Worm (Caenorhabditis elegans): ENCODE measurements around the gene kle-2.

Gene kle-2

DNA sequence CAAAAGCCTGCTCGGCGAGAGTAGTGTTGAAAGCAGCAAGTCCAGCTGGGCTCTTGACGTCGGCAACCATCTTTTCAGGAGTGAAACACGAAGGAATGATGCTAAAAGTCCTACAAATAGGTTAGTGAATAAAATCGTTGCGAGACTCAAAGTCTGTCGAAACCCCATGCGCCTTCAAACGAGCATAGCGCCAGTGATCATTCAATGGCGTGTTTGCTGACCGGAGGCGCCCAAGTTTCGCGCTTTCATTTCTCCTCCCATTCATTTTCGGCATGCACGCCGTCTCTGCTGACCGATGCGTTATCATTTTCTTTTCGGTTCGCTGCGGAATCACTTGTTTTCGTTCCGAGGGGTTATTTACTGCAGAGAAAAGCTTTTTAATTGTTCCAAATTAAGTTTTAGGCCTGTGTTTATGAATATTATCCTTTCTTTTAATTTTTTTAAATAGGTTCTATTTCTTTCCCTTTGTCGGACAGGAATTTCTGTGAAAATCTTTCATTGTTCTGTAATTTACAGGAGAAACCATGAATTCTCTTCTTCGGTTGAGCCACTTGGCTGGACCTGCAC is 31.8 kb downstream of the kle-2 start, which contains the start of the genes eef-1B.1 and aco-2 (continued):
- no peak for TF ChIP-seq ztf-22 (GFP tag; optimal IDR thresholded peaks at IDR 0.05)
- TF ChIP-seq sdz-38 (tag; optimal IDR thresholded peaks at IDR 0.05), result no peak
- no peak for TF ChIP-seq C17E4.6 (GFP tag; IDR thresholded peaks at IDR 0.05)
- peak; percentile 88 for TF ChIP-seq mcd-1 (GFP tag; IDR thresholded peaks at IDR 0.05)
- peak; percentile 92 for TF ChIP-seq madf-3 (GFP tag; IDR thresholded peaks at IDR 0.05)
- peak; percentile 98 for TF ChIP-seq ztf-18 (tag; optimal IDR thresholded peaks at IDR 0.05)
- TF ChIP-seq mel-28 (tag; optimal IDR thresholded peaks at IDR 0.05; ENCODE audit: borderline replicate concordance), result no peak
- peak; percentile 53; the same call in 1 of the 2 replicates for TF ChIP-seq cebp-1 (GFP tag; IDR thresholded peaks at IDR 0.05)
- peak; percentile 87 for TF ChIP-seq cebp-1 (tag; optimal IDR thresholded peaks at IDR 0.05)
- peak; percentile 3 for TF ChIP-seq athp-1 (tag; optimal IDR thresholded peaks at IDR 0.05)
- no peak for TF ChIP-seq snpc-4 (GFP tag; optimal IDR thresholded peaks at IDR 0.05)
- peak; percentile 2 to 63 (median 54) for TF ChIP-seq snpc-4 (tag; optimal IDR thresholded peaks at IDR 0.05)
- no peak for TF ChIP-seq cebp-2 (GFP tag; IDR thresholded peaks at IDR 0.05)
- TF ChIP-seq atf-7 (tag; optimal IDR thresholded peaks at IDR 0.05), result peak; percentile 36
- TF ChIP-seq sea-2 (GFP tag; IDR thresholded peaks at IDR 0.05), result no peak
- TF ChIP-seq him-1 (tag; optimal IDR thresholded peaks at IDR 0.05), result no peak
- peak; percentile 33 for TF ChIP-seq unc-130 (GFP tag; optimal IDR thresholded peaks at IDR 0.05)
- no peak for TF ChIP-seq F39B2.1 (GFP tag; IDR thresholded peaks at IDR 0.05)
- no peak for TF ChIP-seq zim-3 (tag; optimal IDR thresholded peaks at IDR 0.05)
- peak; percentile 64; the same call in 1 of the 2 replicates for TF ChIP-seq C06A6.2 (GFP tag; conservative IDR thresholded peaks at IDR 0.05)
- peak; percentile 72 for TF ChIP-seq lsl-1 (GFP tag; optimal IDR thresholded peaks at IDR 0.05)
- TF ChIP-seq K11D2.4 (GFP tag; IDR thresholded peaks at IDR 0.05), result peak; percentile 84
- TF ChIP-seq ets-4 (GFP tag; optimal IDR thresholded peaks at IDR 0.05), result peak; percentile 63
- TF ChIP-seq Y53F4B.3 (GFP tag; IDR thresholded peaks at IDR 0.05), result no peak
- peak; percentile 89 for TF ChIP-seq zfh-2 (GFP tag; conservative IDR thresholded peaks at IDR 0.05)
- peak; percentile 81 for TF ChIP-seq pbrm-1 (GFP tag; IDR thresholded peaks at IDR 0.05)
- peak; percentile 88 for TF ChIP-seq attf-5 (GFP tag; optimal IDR thresholded peaks at IDR 0.05)
- TF ChIP-seq ceh-27 (GFP tag; optimal IDR thresholded peaks at IDR 0.05), result peak; percentile 77
- TF ChIP-seq D2030.7 (GFP tag; IDR thresholded peaks at IDR 0.05), result peak; percentile 56
- TF ChIP-seq nhr-80 (tag; optimal IDR thresholded peaks at IDR 0.05), result peak; percentile 94
- TF ChIP-seq attf-3 (GFP tag; conservative IDR thresholded peaks at IDR 0.05), result peak; percentile 72
- peak; percentile 84 for TF ChIP-seq lin-40 (tag; optimal IDR thresholded peaks at IDR 0.05)
- peak; percentile 9 to 69 for TF ChIP-seq let-607 (tag; optimal IDR thresholded peaks at IDR 0.05)
- TF ChIP-seq ztf-6 (GFP tag; IDR thresholded peaks at IDR 0.05), result no peak
- no peak for TF ChIP-seq egl-18 (GFP tag; IDR thresholded peaks at IDR 0.05)
- peak; percentile 64; the same call in 1 of the 2 replicates for TF ChIP-seq Y95B8A.8 (GFP tag; IDR thresholded peaks at IDR 0.05)
- TF ChIP-seq snpc-3.4 (tag; optimal IDR thresholded peaks at IDR 0.05), result no peak
- no peak for TF ChIP-seq F57A8.1 (GFP tag; optimal IDR thresholded peaks at IDR 0.05)
- no peak for TF ChIP-seq mes-4 (tag; optimal IDR thresholded peaks at IDR 0.05)
- TF ChIP-seq egl-44 (GFP tag; IDR thresholded peaks at IDR 0.05), result peak; percentile 87
- peak; percentile 52 for TF ChIP-seq K12H6.12 (tag; optimal IDR thresholded peaks at IDR 0.05)

Data from whole organism, young adult.